Worm (Caenorhabditis elegans): ENCODE measurements around the gene F35E12.2.

ce11 chrV:13686513-13686912 lies 38.2 kb downstream of the F35E12.2 start:
- no peak for TF ChIP-seq mdl-1 (tag; optimal IDR thresholded peaks at IDR 0.05)
- TF ChIP-seq unc-39 (tag; optimal IDR thresholded peaks at IDR 0.05): no peak
- no peak for TF ChIP-seq nhr-12 (tag; optimal IDR thresholded peaks at IDR 0.05)
- TF ChIP-seq unc-62 (GFP tag; optimal IDR thresholded peaks at IDR 0.05): no peak
- TF ChIP-seq elt-2 (tag; optimal IDR thresholded peaks at IDR 0.05): no peak
- TF ChIP-seq daf-12 (tag; optimal IDR thresholded peaks at IDR 0.05): no peak
- TF ChIP-seq tbx-2 (tag; optimal IDR thresholded peaks at IDR 0.05): no peak
- no peak for TF ChIP-seq snpc-4 (tag; optimal IDR thresholded peaks at IDR 0.05)
